Worm (Caenorhabditis elegans) whole organism, L4 larva: ENCODE data around the gene srh-15.

ENCODE experiments used
- D1046.2 ChIP-seq: fragments of 200-800 bp; sonication (Bioruptor generic); IDR thresholded peaks from 2 replicates; pipeline ENCODE4 v1.3.6; 2022; ENCODE audit warnings: missing genetic modification characterization, missing compliant biosample characterization
- F10B5.3 ChIP-seq: sonication (generic microtip); optimal IDR thresholded peaks from 2 replicates; lab custom pipeline; 2016; ENCODE audit warnings: mild to moderate bottlenecking, missing genetic modification characterization, missing compliant biosample characterization
- F37D6.2 ChIP-seq: sonication (generic microtip); optimal IDR thresholded peaks from 2 replicates; lab custom pipeline; 2016; ENCODE audit warnings: mild to moderate bottlenecking, missing genetic modification characterization, missing compliant biosample characterization
- R02D3.7 ChIP-seq: fragments of 150-350 bp; sonication (generic microtip); optimal IDR thresholded peaks from 3 replicates; lab custom pipeline; 2014; ENCODE audit warnings: missing biosample characterization, missing genetic modification characterization
- Y48G9A.11 ChIP-seq: fragments of 200-800 bp; sonication (Bioruptor generic); IDR thresholded peaks from 2 replicates; pipeline ENCODE4 v1.3.6; 2022; ENCODE audit warnings: missing genetic modification reagents, missing genetic modification characterization, missing compliant biosample characterization
- Y5F2A.4 ChIP-seq: fragments of 200-800 bp; sonication (Bioruptor generic); optimal IDR thresholded peaks from 2 replicates; lab custom pipeline; 2018; ENCODE audit warnings: mild to moderate bottlenecking, missing genetic modification characterization, missing compliant biosample characterization
- Y75B8A.6 ChIP-seq: fragments of 200-800 bp; sonication (Bioruptor generic); IDR thresholded peaks from 2 replicates; pipeline ENCODE4 v1.3.6; 2022; ENCODE audit warnings: missing genetic modification reagents, missing genetic modification characterization, missing compliant biosample characterization
- aha-1 ChIP-seq: fragments of 150-350 bp; peaks from one replicate; lab custom pipeline; 2014; ENCODE audit warnings: missing biosample characterization, missing genetic modification characterization
- ama-1 ChIP-seq: fragments of 150-350 bp; optimal IDR thresholded peaks from 2 replicates; lab custom pipeline; 2014; ENCODE audit warnings: inconsistent platforms, mixed read lengths
- ceh-32 ChIP-seq: sonication (generic microtip); optimal IDR thresholded peaks from 2 replicates; lab custom pipeline; 2016; ENCODE audit warnings: mild to moderate bottlenecking, missing genetic modification characterization, missing compliant biosample characterization; ENCODE audit not compliant: poor library complexity
- ceh-44 ChIP-seq: fragments of 200-800 bp; sonication (Bioruptor generic); IDR thresholded peaks from 2 replicates; pipeline ENCODE4 v1.3.6; 2022; ENCODE audit warnings: missing genetic modification reagents, missing genetic modification characterization, missing compliant biosample characterization
- ceh-62 ChIP-seq: sonication (generic microtip); optimal IDR thresholded peaks from 2 replicates; lab custom pipeline; 2017; ENCODE audit warnings: missing biosample characterization, missing genetic modification characterization
- cey-2 ChIP-seq: sonication (generic microtip); optimal IDR thresholded peaks from 3 replicates; lab custom pipeline; 2017; ENCODE audit warnings: missing genetic modification characterization, mild to moderate bottlenecking, missing compliant biosample characterization, antibody characterized with exemption, borderline replicate concordance; ENCODE audit not compliant: insufficient read depth
- daf-16 ChIP-seq, 3 experiments: sonication (generic microtip); optimal IDR thresholded peaks; 2 replicates each; lab custom pipeline; 2016 to 2017; ENCODE audit warnings: missing genetic modification characterization in 3 of 3, missing genetic modification reagents in 3 of 3, mild to moderate bottlenecking in 2 of 3, missing compliant biosample characterization in 2 of 3, missing biosample characterization in 1 of 3, moderate library complexity in 1 of 3
- hlh-11 ChIP-seq: fragments of 200-800 bp; sonication (Bioruptor generic); optimal IDR thresholded peaks from 2 replicates; lab custom pipeline; 2018; ENCODE audit warnings: mild to moderate bottlenecking, missing genetic modification characterization, missing compliant biosample characterization
- mep-1 ChIP-seq: fragments of 150-350 bp; sonication (generic microtip); optimal IDR thresholded peaks from 3 replicates; lab custom pipeline; 2014; ENCODE audit warnings: missing biosample characterization, missing genetic modification characterization
- nhr-10 ChIP-seq: fragments of 150-350 bp; optimal IDR thresholded peaks from 2 replicates; lab custom pipeline; 2014; ENCODE audit warnings: missing biosample characterization, missing genetic modification characterization
- nhr-102 ChIP-seq: sonication (generic microtip); optimal IDR thresholded peaks from 2 replicates; lab custom pipeline; 2016; ENCODE audit warnings: mild to moderate bottlenecking, missing genetic modification characterization, moderate library complexity, missing compliant biosample characterization
- nhr-11 ChIP-seq: fragments of 150-350 bp; optimal IDR thresholded peaks from 2 replicates; lab custom pipeline; 2014; ENCODE audit warnings: missing biosample characterization, missing genetic modification characterization
- nhr-28 ChIP-seq: fragments of 150-350 bp; optimal IDR thresholded peaks from 2 replicates; lab custom pipeline; 2014; ENCODE audit warnings: missing biosample characterization, missing genetic modification characterization
- nhr-42 ChIP-seq: fragments of 200-800 bp; sonication (Bioruptor generic); IDR thresholded peaks from 2 replicates; pipeline ENCODE4 v1.3.6; 2022; ENCODE audit warnings: missing genetic modification characterization, missing compliant biosample characterization
- pha-4 ChIP-seq, 2 experiments: fragments of 150-350 bp in 1 of 2; fragments of 200-800 bp in 1 of 2; sonication (Bioruptor generic) in 1 of 2; IDR thresholded peaks in 1 of 2; optimal IDR thresholded peaks in 1 of 2; 2 replicates each; pipeline versions ENCODE4 v1.3.6 to Lab custom; 2014 to 2022; ENCODE audit warnings: missing genetic modification characterization in 2 of 2, missing genetic modification reagents in 2 of 2, missing biosample characterization in 1 of 2, missing compliant biosample characterization in 1 of 2
- rbr-2 ChIP-seq: sonication (generic microtip); optimal IDR thresholded peaks from 2 replicates; lab custom pipeline; 2016; ENCODE audit warnings: missing genotype, missing genetic modification characterization, missing compliant biosample characterization
- sdz-12 ChIP-seq: fragments of 200-800 bp; sonication (Bioruptor generic); optimal IDR thresholded peaks from 2 replicates; lab custom pipeline; 2018; ENCODE audit warnings: mild to moderate bottlenecking, missing genetic modification characterization, missing compliant biosample characterization
- skn-1 ChIP-seq: fragments of 150-350 bp; optimal IDR thresholded peaks from 2 replicates; lab custom pipeline; 2014; ENCODE audit warnings: missing biosample characterization, missing genetic modification characterization
- tag-97 ChIP-seq: fragments of 200-800 bp; sonication (Bioruptor generic); IDR thresholded peaks from 2 replicates; pipeline ENCODE4 v1.3.6; 2022; ENCODE audit warnings: missing genetic modification characterization, missing compliant biosample characterization
- tra-1 ChIP-seq: fragments of 200-800 bp; sonication (Bioruptor generic); IDR thresholded peaks from 2 replicates; pipeline ENCODE4 v1.3.6; 2022; ENCODE audit warnings: missing genetic modification reagents, missing genetic modification characterization, missing compliant biosample characterization
- unc-130 ChIP-seq: sonication (generic microtip); optimal IDR thresholded peaks from 2 replicates; lab custom pipeline; 2016; ENCODE audit warnings: missing genetic modification reagents, missing genetic modification characterization, missing compliant biosample characterization
- zfp-3 ChIP-seq: fragments of 200-800 bp; sonication (Bioruptor generic); conservative IDR thresholded peaks from 2 replicates; pipeline ENCODE4 v1.3.6; 2022; ENCODE audit warnings: missing genetic modification reagents, missing genetic modification characterization, missing compliant biosample characterization

Gene srh-15

DNA sequence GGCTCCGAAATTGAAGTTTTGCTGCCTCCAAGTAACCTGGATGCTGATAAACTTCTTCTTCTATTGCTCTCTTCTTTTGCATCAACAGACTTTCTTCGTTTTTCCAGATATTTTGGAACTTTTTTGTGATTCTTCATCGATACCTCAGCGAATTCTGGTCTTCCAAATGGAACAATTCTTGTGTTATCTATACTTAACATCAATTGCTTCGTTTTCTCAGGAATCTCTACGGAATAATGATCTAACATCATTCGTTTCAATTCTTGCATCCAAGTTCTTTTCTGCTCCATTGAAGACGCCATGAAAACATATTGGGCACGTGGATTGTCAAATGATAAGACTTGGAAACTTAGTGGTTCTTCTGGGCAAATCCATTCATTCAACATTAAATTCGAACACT lies 44.8 kb upstream of the srh-15 start, which contains the start of gene F32F2.4:
Gene F32F2.4, plus strand, starts transcription at position 301 of the 400 bp plus-strand sequence.
- TF ChIP-seq nhr-42 (GFP tag; lab: Robert Waterston, UW): no peak
- TF ChIP-seq rbr-2 (tag; lab: Kevin White, UChicago): no peak
- TF ChIP-seq D1046.2 (GFP tag; lab: Robert Waterston, UW): no peak

DNA sequence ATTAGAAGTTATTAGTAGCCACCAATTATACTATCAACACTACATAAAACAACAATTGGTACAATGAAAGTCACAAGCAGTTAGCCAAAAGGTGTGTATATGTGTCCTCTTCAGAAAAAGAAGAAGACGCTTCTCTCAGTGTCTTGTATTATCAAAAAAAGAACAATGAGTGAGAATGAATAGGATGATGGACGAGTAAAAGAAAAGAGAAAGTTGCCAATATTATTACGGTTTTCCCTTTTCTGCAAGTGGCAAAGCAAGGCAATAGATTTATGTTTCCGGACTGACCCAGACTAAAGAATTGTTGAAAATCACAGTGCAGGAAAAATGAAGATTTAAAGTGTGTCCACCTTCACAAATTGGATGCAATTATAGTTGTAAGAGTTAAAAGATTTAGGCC lies 40.4 kb upstream of the srh-15 start:
- no peak for TF ChIP-seq R02D3.7 (tag; lab: Kevin White, UChicago)
- no peak for TF ChIP-seq sdz-12 (GFP tag; lab: Kevin White, UChicago)
- peak; percentile 31 for TF ChIP-seq nhr-28 (tag; lab: Kevin White, UChicago)
- TF ChIP-seq D1046.2 (GFP tag; lab: Robert Waterston, UW): no peak

DNA sequence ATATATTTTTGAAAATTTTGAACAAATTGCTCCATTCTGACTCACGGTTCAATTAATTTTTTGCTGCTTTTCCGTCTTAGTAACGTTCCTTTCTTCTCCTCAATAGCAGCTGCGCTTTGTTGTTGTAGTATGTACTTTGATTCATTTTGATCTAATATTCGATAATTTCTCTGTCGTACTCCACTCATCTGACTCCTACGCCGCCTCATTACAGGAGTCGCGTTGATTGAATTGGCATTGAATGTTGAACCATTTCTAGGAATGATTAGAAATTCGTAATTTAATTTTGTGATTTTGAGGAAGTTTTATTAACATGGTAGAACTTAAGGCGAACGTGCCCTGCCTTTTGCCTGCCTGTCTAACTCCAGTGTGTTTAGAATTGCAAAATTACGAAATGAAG lies 37.8 kb upstream of the srh-15 start:
- TF ChIP-seq zfp-3 (GFP tag; lab: Robert Waterston, UW) (no peak), nhr-10 (tag; lab: Kevin White, UChicago) (no peak), ceh-32 (tag; lab: Kevin White, UChicago) (no peak), F37D6.2 (tag; lab: Kevin White, UChicago) (no peak), skn-1 (tag; lab: Kevin White, UChicago) (no peak), cey-2 (tag; lab: Kevin White, UChicago) (no peak), mep-1 (no peak), aha-1 (tag; lab: Kevin White, UChicago) (no peak), Y75B8A.6 (GFP tag; lab: Robert Waterston, UW) (no peak), pha-4 (GFP tag; IDR thresholded peaks at IDR 0.05; lab: Robert Waterston, UW) (no peak), pha-4 (tag; optimal IDR thresholded peaks at IDR 0.05; lab: Kevin White, UChicago) (no peak)

DNA sequence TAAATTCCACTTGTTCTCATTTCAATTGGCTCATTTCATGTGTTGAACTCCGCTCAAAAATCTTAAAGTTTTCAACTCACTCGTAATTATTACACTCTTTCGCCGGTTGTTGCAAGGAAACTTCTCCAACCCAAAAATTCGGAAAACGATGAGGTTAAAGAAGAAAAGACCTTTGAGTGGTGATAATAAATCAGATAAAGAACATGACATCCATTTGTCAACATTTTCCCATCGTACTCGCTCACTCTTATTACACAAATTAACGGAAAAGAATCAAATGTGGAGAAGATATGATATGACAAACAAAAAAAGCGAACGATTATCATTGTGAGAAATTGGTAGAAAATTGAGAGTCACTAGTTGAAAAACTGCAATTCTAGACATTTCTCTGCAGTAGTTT lies 35.5 kb upstream of the srh-15 start:
- TF ChIP-seq cey-2 (tag; lab: Kevin White, UChicago): no peak
- peak; percentile 33 for TF ChIP-seq nhr-28 (tag; lab: Kevin White, UChicago)
- no peak for TF ChIP-seq ama-1
- TF ChIP-seq nhr-11: peak; percentile 27
- no peak for TF ChIP-seq nhr-42 (GFP tag; lab: Robert Waterston, UW)

DNA sequence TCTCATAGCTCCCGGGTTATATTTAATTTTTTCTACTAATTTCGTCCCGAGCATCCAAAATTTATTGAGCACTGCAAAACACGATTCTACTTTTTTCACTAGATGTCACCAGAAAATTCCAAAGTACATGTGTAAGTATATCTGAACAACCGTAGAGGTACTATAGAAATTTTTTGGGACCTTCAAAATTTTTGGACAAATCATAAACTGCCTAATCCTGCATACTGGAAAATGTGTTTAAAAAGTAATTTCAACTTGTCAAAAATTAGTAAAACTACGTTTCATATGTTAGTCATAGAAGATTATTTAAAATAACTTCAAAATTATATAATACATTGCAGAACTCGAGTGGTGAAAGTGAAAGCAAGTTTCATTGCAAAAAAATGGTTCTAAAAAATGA lies 34.3 kb upstream of the srh-15 start:
- TF ChIP-seq nhr-102 (tag; lab: Kevin White, UChicago) (no peak), aha-1 (tag; lab: Kevin White, UChicago) (peak; percentile 91)
- TF ChIP-seq, all 104 proteins: peak for 1

DNA sequence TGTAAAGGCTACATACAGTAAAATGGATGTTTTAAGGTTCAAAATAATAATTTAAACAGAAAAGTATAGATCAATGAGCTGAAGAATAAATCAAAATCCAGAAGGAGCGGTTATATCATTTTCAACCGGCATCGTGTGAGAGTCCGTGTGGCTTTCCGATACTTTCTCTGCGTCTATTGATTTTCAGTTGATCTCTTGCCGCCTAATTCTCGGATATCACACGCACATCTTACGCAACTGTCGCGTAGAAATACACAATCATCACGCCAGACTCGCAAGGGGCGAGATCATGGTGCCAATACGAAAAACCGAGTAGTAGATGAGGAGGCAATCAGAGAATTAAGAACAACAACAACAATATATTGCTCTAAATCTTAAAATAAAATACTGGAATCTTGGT lies 31.9 kb upstream of the srh-15 start:
- TF ChIP-seq daf-16 (GFP tag; optimal IDR thresholded peaks at IDR 0.05; lab: Kevin White, UChicago) (peak in 1 of 2 experiments; percentile 36), daf-16 (tag; optimal IDR thresholded peaks at IDR 0.05; lab: Kevin White, UChicago) (no peak), F10B5.3 (tag; lab: Kevin White, UChicago) (no peak), ama-1 (no peak), tra-1 (GFP tag; lab: Robert Waterston, UW) (no peak), ceh-44 (GFP tag; lab: Robert Waterston, UW) (no peak), R02D3.7 (tag; lab: Kevin White, UChicago) (no peak), Y48G9A.11 (no peak), Y5F2A.4 (GFP tag; lab: Kevin White, UChicago) (no peak)

DNA sequence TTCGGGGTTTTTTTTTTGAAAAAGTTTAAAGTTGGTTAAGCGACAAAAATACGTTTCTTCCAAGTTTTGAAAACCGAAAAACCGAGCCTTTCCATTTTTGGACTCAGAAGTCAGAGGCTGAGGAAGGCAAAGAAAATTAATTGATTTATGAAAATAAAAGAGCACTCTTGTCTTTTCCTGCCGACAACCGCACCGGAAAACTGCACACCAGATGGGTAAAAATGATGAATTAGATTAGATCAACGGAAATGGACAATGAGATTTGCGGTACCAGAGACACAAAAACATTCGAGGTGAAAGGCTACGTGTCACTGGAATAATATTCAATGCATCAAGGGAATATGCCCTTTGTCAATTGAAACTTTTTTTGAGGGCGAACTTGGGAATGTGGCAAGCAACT lies 26.3 kb upstream of the srh-15 start:
- no peak for TF ChIP-seq hlh-11 (tag; lab: Kevin White, UChicago)
- TF ChIP-seq tag-97: no peak
- no peak for TF ChIP-seq sdz-12 (GFP tag; lab: Kevin White, UChicago)
- TF ChIP-seq ceh-62 (tag; lab: Kevin White, UChicago): no peak
- TF ChIP-seq unc-130 (GFP tag; lab: Kevin White, UChicago): no peak
